Worm (Caenorhabditis elegans): ENCODE measurements around the gene ZC132.11.

- TF ChIP-seq ces-1 (GFP tag; optimal IDR thresholded peaks at IDR 0.05): no peak
- no peak for TF ChIP-seq nhr-102 (tag; optimal IDR thresholded peaks at IDR 0.05)
- no peak for TF ChIP-seq nhr-28 (tag; optimal IDR thresholded peaks at IDR 0.05)
- TF ChIP-seq fos-1 (tag; optimal IDR thresholded peaks at IDR 0.05): no peak
- TF ChIP-seq nhr-10 (tag; optimal IDR thresholded peaks at IDR 0.05): no peak
- TF ChIP-seq F26F4.8 (GFP tag; conservative IDR thresholded peaks at IDR 0.05): no peak
These were observed 34.0 kb downstream of the ZC132.11 start, which contains the start of gene srt-35 for ce11 chrV:4264516-4264915.
